Worm (Caenorhabditis elegans) whole organism, L1 larva: ENCODE results near the gene Y66H1A.5.

Experiments used
- C16A3.4 ChIP-seq: fragments of 150-350 bp; optimal IDR thresholded peaks from 2 replicates; lab custom pipeline; 2014; ENCODE audit warnings: missing biosample characterization, missing genetic modification characterization
- C34B4.2 ChIP-seq: sonication (generic microtip); optimal IDR thresholded peaks from 2 replicates; lab custom pipeline; 2017; ENCODE audit warnings: mild to moderate bottlenecking, missing genetic modification characterization, missing compliant biosample characterization
- aly-2 ChIP-seq: fragments of 150-350 bp; optimal IDR thresholded peaks from 2 replicates; lab custom pipeline; 2014; ENCODE audit warnings: missing biosample characterization, missing genetic modification characterization
- ama-1 ChIP-seq: fragments of 150-350 bp; optimal IDR thresholded peaks from 2 replicates; lab custom pipeline; 2014
- ceh-63 ChIP-seq: fragments of 200-800 bp; sonication (Bioruptor generic); optimal IDR thresholded peaks from 2 replicates; lab custom pipeline; 2018; ENCODE audit warnings: mild to moderate bottlenecking, missing genetic modification characterization, missing compliant biosample characterization
- ceh-8 ChIP-seq: fragments of 200-800 bp; sonication (Bioruptor generic); optimal IDR thresholded peaks from 2 replicates; lab custom pipeline; 2018; ENCODE audit warnings: mild to moderate bottlenecking, missing genetic modification characterization, moderate library complexity, missing compliant biosample characterization
- ceh-82 ChIP-seq, 3 experiments: fragments of 150-350 bp in 1 of 3; sonication (generic microtip) in 2 of 3; optimal IDR thresholded peaks; 2 replicates each; lab custom pipeline; 2014 to 2017; ENCODE audit warnings: missing biosample characterization in 3 of 3, missing genetic modification characterization in 3 of 3
- ceh-88 ChIP-seq: fragments of 200-800 bp; sonication (Bioruptor generic); IDR thresholded peaks from 2 replicates; pipeline ENCODE4 v1.3.6; 2022; ENCODE audit warnings: missing genetic modification characterization, missing compliant biosample characterization
- dsc-1 ChIP-seq: sonication (generic microtip); optimal IDR thresholded peaks from 2 replicates; lab custom pipeline; 2016; ENCODE audit warnings: mild to moderate bottlenecking, missing genetic modification characterization, missing compliant biosample characterization
- efl-1 ChIP-seq, 4 experiments: fragments of 150-350 bp; optimal IDR thresholded peaks in 3 of 4; peaks in 1 of 4; 1 replicate in 1 of 4; 2 replicates in 3 of 4; lab custom pipeline; 2014; ENCODE audit warnings: missing biosample characterization in 2 of 4, missing genetic modification characterization in 2 of 4, missing genetic modification reagents in 2 of 4
- efl-3 ChIP-seq: fragments of 200-800 bp; sonication (Bioruptor generic); optimal IDR thresholded peaks from 2 replicates; lab custom pipeline; 2018; ENCODE audit warnings: mild to moderate bottlenecking, missing genetic modification characterization, missing compliant biosample characterization
- egl-13 ChIP-seq: sonication (generic microtip); optimal IDR thresholded peaks from 2 replicates; lab custom pipeline; 2016; ENCODE audit warnings: missing genotype, missing genetic modification reagents, missing genetic modification characterization, missing compliant biosample characterization
- ets-5 ChIP-seq: fragments of 200-800 bp; sonication (Bioruptor generic); IDR thresholded peaks from 2 replicates; pipeline ENCODE4 v1.3.6; 2022; ENCODE audit warnings: missing genetic modification characterization, missing compliant biosample characterization
- fkh-4 ChIP-seq: sonication (generic microtip); optimal IDR thresholded peaks from 2 replicates; lab custom pipeline; 2016; ENCODE audit warnings: missing compliant biosample characterization, missing genetic modification characterization, borderline replicate concordance
- fkh-8 ChIP-seq: sonication (generic microtip); optimal IDR thresholded peaks from 2 replicates; lab custom pipeline; 2016; ENCODE audit warnings: mild to moderate bottlenecking, missing genetic modification characterization, missing compliant biosample characterization
- fos-1 ChIP-seq: fragments of 150-350 bp; optimal IDR thresholded peaks from 2 replicates; lab custom pipeline; 2014; ENCODE audit warnings: missing biosample characterization, missing genetic modification characterization
- hlh-17 ChIP-seq: fragments of 200-800 bp; sonication (Bioruptor generic); optimal IDR thresholded peaks from 2 replicates; lab custom pipeline; 2018; ENCODE audit warnings: missing genetic modification characterization, mild to moderate bottlenecking, missing compliant biosample characterization, moderate library complexity, borderline replicate concordance
- hlh-4 ChIP-seq: sonication (generic microtip); optimal IDR thresholded peaks from 2 replicates; lab custom pipeline; 2016; ENCODE audit warnings: mild to moderate bottlenecking, missing genetic modification characterization, missing compliant biosample characterization
- hpl-2 ChIP-seq: fragments of 150-350 bp; optimal IDR thresholded peaks from 2 replicates; lab custom pipeline; 2014; ENCODE audit warnings: missing biosample characterization, missing genetic modification reagents, missing genetic modification characterization
- irx-1 ChIP-seq: sonication (generic microtip); optimal IDR thresholded peaks from 2 replicates; lab custom pipeline; 2016; ENCODE audit warnings: missing genetic modification characterization, missing compliant biosample characterization
- isw-1 ChIP-seq: fragments of 200-800 bp; sonication (Bioruptor generic); IDR thresholded peaks from 2 replicates; pipeline ENCODE4 v1.3.6; 2022; ENCODE audit warnings: missing genetic modification characterization, missing compliant biosample characterization
- jun-1 ChIP-seq: fragments of 150-350 bp; optimal IDR thresholded peaks from 2 replicates; lab custom pipeline; 2014; ENCODE audit warnings: missing biosample characterization, missing genetic modification reagents, missing genetic modification characterization
- lir-3 ChIP-seq: sonication (generic microtip); optimal IDR thresholded peaks from 2 replicates; lab custom pipeline; 2016; ENCODE audit warnings: mild to moderate bottlenecking, missing genetic modification characterization, moderate library complexity, missing compliant biosample characterization; ENCODE audit not compliant: poor library complexity
- lsy-2 ChIP-seq, 2 experiments: fragments of 150-350 bp; optimal IDR thresholded peaks; 2 replicates each; lab custom pipeline; 2014; ENCODE audit warnings: missing biosample characterization in 2 of 2, missing genetic modification characterization in 2 of 2
- mab-9 ChIP-seq: fragments of 200-800 bp; sonication (Bioruptor generic); IDR thresholded peaks from 2 replicates; pipeline ENCODE4 v1.3.6; 2022; ENCODE audit warnings: missing genetic modification reagents, missing genetic modification characterization, missing compliant biosample characterization
- mep-1 ChIP-seq: fragments of 150-350 bp; optimal IDR thresholded peaks from 2 replicates; lab custom pipeline; 2014; ENCODE audit warnings: missing biosample characterization, missing genetic modification characterization
- nhr-11 ChIP-seq: fragments of 150-350 bp; optimal IDR thresholded peaks from 2 replicates; lab custom pipeline; 2014; ENCODE audit warnings: missing biosample characterization, missing genetic modification characterization
- nhr-12 ChIP-seq: sonication (generic microtip); optimal IDR thresholded peaks from 2 replicates; lab custom pipeline; 2017; ENCODE audit warnings: missing biosample characterization, missing genetic modification characterization
- nhr-47 ChIP-seq: sonication (generic microtip); optimal IDR thresholded peaks from 2 replicates; lab custom pipeline; 2016; ENCODE audit warnings: mild to moderate bottlenecking, missing genetic modification characterization, moderate library complexity, missing compliant biosample characterization
- nhr-90 ChIP-seq: sonication (generic microtip); optimal IDR thresholded peaks from 2 replicates; lab custom pipeline; 2016; ENCODE audit warnings: mild to moderate bottlenecking, missing genetic modification characterization, missing compliant biosample characterization; ENCODE audit not compliant: poor library complexity
- pag-3 ChIP-seq: sonication (generic microtip); optimal IDR thresholded peaks from 2 replicates; lab custom pipeline; 2017; ENCODE audit warnings: missing genetic modification characterization, mild to moderate bottlenecking, missing compliant biosample characterization, antibody characterized with exemption, borderline replicate concordance; ENCODE audit not compliant: insufficient read depth
- skn-1 ChIP-seq: fragments of 150-350 bp; optimal IDR thresholded peaks from 2 replicates; lab custom pipeline; 2014; ENCODE audit warnings: missing biosample characterization, missing genetic modification characterization
- snu-23 ChIP-seq: sonication (generic microtip); optimal IDR thresholded peaks from 2 replicates; lab custom pipeline; 2016; ENCODE audit warnings: missing genetic modification characterization, missing compliant biosample characterization
- sox-4 ChIP-seq: sonication (generic microtip); optimal IDR thresholded peaks from 2 replicates; lab custom pipeline; 2016; ENCODE audit warnings: missing genetic modification characterization, missing compliant biosample characterization
- sup-37 ChIP-seq: fragments of 200-800 bp; sonication (Bioruptor generic); optimal IDR thresholded peaks from 2 replicates; lab custom pipeline; 2018; ENCODE audit warnings: mild to moderate bottlenecking, missing genetic modification characterization, missing compliant biosample characterization
- tbx-2 ChIP-seq: sonication (generic microtip); optimal IDR thresholded peaks from 2 replicates; lab custom pipeline; 2016; ENCODE audit warnings: missing genetic modification characterization, missing compliant biosample characterization
- tlp-1 ChIP-seq: fragments of 150-350 bp; optimal IDR thresholded peaks from 2 replicates; lab custom pipeline; 2014; ENCODE audit warnings: missing biosample characterization, missing genetic modification characterization
- unc-130 ChIP-seq: fragments of 150-350 bp; optimal IDR thresholded peaks from 2 replicates; lab custom pipeline; 2017; ENCODE audit warnings: missing biosample characterization, missing genetic modification characterization, inconsistent platforms
- unc-62 ChIP-seq: fragments of 150-350 bp; optimal IDR thresholded peaks from 2 replicates; lab custom pipeline; 2014; ENCODE audit warnings: missing biosample characterization, missing genetic modification reagents, missing genetic modification characterization
- xbp-1 ChIP-seq: sonication (generic microtip); optimal IDR thresholded peaks from 2 replicates; lab custom pipeline; 2016; ENCODE audit warnings: missing genetic modification characterization, missing compliant biosample characterization
- zag-1 ChIP-seq: fragments of 150-350 bp; optimal IDR thresholded peaks from 2 replicates; lab custom pipeline; 2014; ENCODE audit warnings: missing biosample characterization, missing genetic modification characterization
- ztf-4 ChIP-seq: fragments of 150-350 bp; optimal IDR thresholded peaks from 2 replicates; lab custom pipeline; 2014; ENCODE audit warnings: missing biosample characterization, missing genetic modification characterization

Gene Y66H1A.5

DNA sequence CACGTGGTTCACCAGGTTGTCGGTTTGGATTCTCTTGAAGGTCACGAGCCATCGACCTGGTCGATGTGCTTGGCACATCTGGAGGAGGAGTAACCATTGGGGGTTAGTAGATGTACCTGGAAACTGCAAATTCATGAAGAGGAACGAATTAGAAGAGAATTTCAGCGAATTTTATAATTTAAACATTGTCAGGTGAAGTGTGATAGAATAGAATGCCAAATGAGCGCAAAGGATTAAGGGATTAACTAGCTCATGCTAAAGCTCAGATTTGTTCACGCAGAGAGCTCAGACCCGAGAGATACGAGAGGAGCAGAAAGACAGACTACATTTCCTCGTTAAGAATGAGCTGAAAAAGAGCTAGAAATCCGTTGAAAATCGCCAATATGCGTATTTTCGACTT, 3.9 kb downstream of the Y66H1A.5 start, which contains the start of gene daf-18:
Gene daf-18 (minus strand): TSS at position 126 of the 400 bp plus-strand sequence.
- TF ChIP-seq fkh-8 (peak; percentile 64), dsc-1 (tag; lab: Kevin White, UChicago) (peak; percentile 55), isw-1 (GFP tag; lab: Robert Waterston, UW) (no peak)

DNA sequence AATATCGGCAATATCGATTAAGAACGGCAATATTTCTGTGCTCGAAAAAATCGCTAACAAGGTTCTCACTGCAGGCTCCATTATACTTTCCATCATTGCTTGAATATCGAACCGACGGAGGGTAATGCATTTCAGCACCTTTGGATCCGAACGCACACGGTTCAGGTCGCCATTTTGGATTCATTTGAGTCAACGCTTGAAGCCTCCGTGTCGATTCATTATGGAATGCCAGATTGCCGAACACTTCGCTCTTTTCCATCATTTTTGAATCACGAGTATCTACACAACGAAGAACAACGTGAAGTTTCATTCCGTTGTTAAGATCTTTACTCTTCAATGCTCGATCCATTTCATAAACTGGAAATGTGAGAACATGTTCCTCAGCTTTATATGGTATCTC, 6.8 kb downstream of the Y66H1A.5 start:
- TF ChIP-seq aly-2 (tag; lab: Kevin White, UChicago) (no peak), nhr-11 (tag; lab: Kevin White, UChicago) (no peak), hlh-17 (GFP tag; lab: Kevin White, UChicago) (no peak), jun-1 (no peak), lir-3 (no peak), C16A3.4 (tag; lab: Kevin White, UChicago) (no peak), ztf-4 (tag; lab: Kevin White, UChicago) (no peak), tlp-1 (tag; lab: Kevin White, UChicago) (no peak), hlh-4 (tag; lab: Kevin White, UChicago) (no peak), ceh-63 (GFP tag; lab: Kevin White, UChicago) (no peak)
- TF ChIP-seq, all 84 proteins: peak for 0

DNA sequence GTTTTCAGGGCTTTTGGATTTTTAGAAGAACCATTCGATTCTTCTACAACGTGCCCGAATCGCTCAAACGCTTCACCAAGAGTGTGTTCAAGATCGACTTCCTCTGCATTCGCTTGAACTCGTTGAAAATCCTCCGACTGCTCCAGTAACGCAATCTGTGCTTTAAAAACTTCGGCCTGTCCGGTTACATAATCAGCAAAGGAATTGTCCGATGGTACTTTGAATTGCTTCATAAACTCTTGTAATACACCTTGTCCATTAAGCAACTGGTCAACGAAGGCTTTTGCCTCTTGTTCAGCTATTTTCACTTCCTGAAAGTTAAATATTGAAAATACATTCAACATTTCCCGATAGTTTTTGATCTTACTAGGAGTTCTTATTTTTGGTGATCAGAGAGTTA, 8.2 kb downstream of the Y66H1A.5 start:
- TF ChIP-seq efl-1 (optimal IDR thresholded peaks at IDR 0.05; lab: Kevin White, UChicago) = no peak
- TF ChIP-seq efl-1 (GFP tag; optimal IDR thresholded peaks at IDR 0.05 in 1 of 2; lab: Kevin White, UChicago) = peak in 1 of 2 experiments; percentile 86
- no peak for TF ChIP-seq ceh-88 (GFP tag; lab: Robert Waterston, UW)
- no peak for TF ChIP-seq isw-1 (GFP tag; lab: Robert Waterston, UW)
- no peak for TF ChIP-seq snu-23 (GFP tag; lab: Kevin White, UChicago)
- no peak for TF ChIP-seq hlh-17 (GFP tag; lab: Kevin White, UChicago)

DNA sequence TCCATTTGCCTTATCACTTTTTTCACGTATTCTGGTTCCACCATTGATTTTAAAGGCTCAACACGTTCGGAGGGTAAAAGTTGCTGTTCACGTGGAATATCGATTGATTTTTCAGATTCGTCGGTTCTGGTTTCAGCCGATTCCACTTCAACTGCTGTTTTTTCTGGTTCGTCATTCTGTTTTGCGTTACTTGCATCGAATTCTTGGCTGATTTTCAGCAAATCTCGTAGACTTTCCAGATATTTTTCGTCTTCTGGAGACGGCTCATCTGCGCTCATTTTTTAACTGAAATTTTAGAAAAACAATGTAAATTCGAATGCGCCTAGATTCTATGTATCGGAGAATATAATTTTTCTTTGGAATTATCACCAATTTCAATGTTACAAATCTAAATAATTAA, 9.3 kb downstream of the Y66H1A.5 start, which contains the start of gene eri-1:
Gene eri-1 (minus strand): TSS at position 285 of the 400 bp plus-strand sequence.
- TF ChIP-seq skn-1 (tag; lab: Kevin White, UChicago) (no peak), mab-9 (GFP tag; lab: Robert Waterston, UW) (no peak), tlp-1 (tag; lab: Kevin White, UChicago) (no peak), fos-1 (no peak), ztf-4 (tag; lab: Kevin White, UChicago) (no peak), xbp-1 (tag; lab: Kevin White, UChicago) (no peak), ama-1 (lab: Kevin White, UChicago) (no peak), hlh-17 (GFP tag; lab: Kevin White, UChicago) (no peak), irx-1 (tag; lab: Kevin White, UChicago) (no peak), ceh-8 (GFP tag; lab: Kevin White, UChicago) (no peak), lsy-2 (tag; optimal IDR thresholded peaks at IDR 0.05; lab: Kevin White, UChicago) (no peak)
- TF ChIP-seq, all 84 proteins: peak for 0

DNA sequence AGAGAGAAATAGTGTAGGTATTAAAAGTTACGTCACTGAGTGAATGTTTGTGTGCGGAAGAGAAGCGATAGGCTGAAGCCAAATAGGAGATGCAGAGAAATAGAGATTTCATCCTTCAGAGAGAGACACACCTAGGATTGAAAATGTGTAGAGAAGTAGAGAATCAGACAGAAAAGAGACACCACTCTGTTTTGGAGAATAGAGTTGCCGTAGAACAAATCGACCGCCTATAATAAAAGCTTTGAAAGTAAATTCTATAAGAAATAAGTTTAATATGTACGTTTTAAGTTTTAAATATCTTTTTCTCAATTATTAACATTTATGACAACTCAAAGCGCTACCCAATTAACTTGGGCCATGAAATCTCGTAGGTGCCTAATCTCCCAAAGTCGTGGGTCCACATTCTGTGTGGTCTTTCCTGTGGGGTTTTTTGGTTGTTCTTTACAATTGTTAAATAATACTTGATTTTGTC, 18.5 kb downstream of the Y66H1A.5 start, which contains the start of gene T07A9.12:
Gene T07A9.12 (plus strand): TSS at position 448 of the 472 bp plus-strand sequence.
- TF ChIP-seq tlp-1 (tag; lab: Kevin White, UChicago) (no peak), C34B4.2 (tag; lab: Kevin White, UChicago) (no peak), jun-1 (peak; percentile 63), sox-4 (tag; lab: Kevin White, UChicago) (peak; percentile 55), efl-3 (no peak), pag-3 (tag; lab: Kevin White, UChicago) (no peak), nhr-12 (tag; lab: Kevin White, UChicago) (no peak), fkh-8 (peak; percentile 83), nhr-47 (tag; lab: Kevin White, UChicago) (peak; percentile 81), hpl-2 (no peak), sup-37 (GFP tag; lab: Kevin White, UChicago) (no peak), zag-1 (tag; lab: Kevin White, UChicago) (no peak), ceh-88 (GFP tag; lab: Robert Waterston, UW) (no peak; the same call in 1 of the 2 replicates), efl-1 (optimal IDR thresholded peaks at IDR 0.05; lab: Kevin White, UChicago) (peak; percentile 76 to 84), efl-1 (GFP tag; optimal IDR thresholded peaks at IDR 0.05 in 1 of 2; lab: Kevin White, UChicago) (peak; percentile 41 to 92), egl-13 (tag; lab: Kevin White, UChicago) (peak; percentile 54), ets-5 (GFP tag; lab: Robert Waterston, UW) (no peak), hlh-17 (GFP tag; lab: Kevin White, UChicago) (no peak), ceh-82 (tag; optimal IDR thresholded peaks at IDR 0.05; lab: Kevin White, UChicago) (peak; percentile 3 to 70 (median 64)), mep-1 (tag; lab: Kevin White, UChicago) (peak; percentile 86), tbx-2 (tag; lab: Kevin White, UChicago) (peak; percentile 82), fkh-4 (tag; lab: Kevin White, UChicago) (no peak), unc-62 (GFP tag; lab: Kevin White, UChicago) (no peak), unc-130 (peak; percentile 77), nhr-90 (peak; percentile 77), irx-1 (tag; lab: Kevin White, UChicago) (peak; percentile 35)
